Worm (Caenorhabditis elegans) whole organism, midembryonic: ENCODE results near the gene rpt-6.

Experiments used
- flt-1 ChIP-seq: fragments of 200-800 bp; sonication (Bioruptor generic); IDR thresholded peaks from 2 replicates; pipeline ENCODE4 v1.3.6; 2022; ENCODE audit warnings: missing genetic modification characterization, missing compliant biosample characterization
- klf-2 ChIP-seq: fragments of 200-800 bp; sonication (Bioruptor generic); conservative IDR thresholded peaks from 2 replicates; pipeline ENCODE4 v1.3.6; 2022; ENCODE audit warnings: missing genetic modification reagents, missing genetic modification characterization, missing compliant biosample characterization
- ref-1 ChIP-seq: fragments of 200-800 bp; sonication (Bioruptor generic); conservative IDR thresholded peaks from 2 replicates; pipeline ENCODE4 v1.3.6; 2022; ENCODE audit warnings: missing genetic modification reagents, missing genetic modification characterization, missing compliant biosample characterization
- ztf-23 ChIP-seq: fragments of 200-800 bp; sonication (Bioruptor generic); IDR thresholded peaks from 2 replicates; pipeline ENCODE4 v1.3.6; 2022; ENCODE audit warnings: missing genetic modification reagents, missing genetic modification characterization, missing compliant biosample characterization
- ztf-29 ChIP-seq: fragments of 200-800 bp; sonication (Bioruptor generic); IDR thresholded peaks from 2 replicates; pipeline ENCODE4 v1.3.6; 2022; ENCODE audit warnings: missing genetic modification reagents, missing genetic modification characterization, missing compliant biosample characterization

- TF ChIP-seq ref-1 (GFP tag; lab: Robert Waterston, UW) (no peak), klf-2 (GFP tag; lab: Robert Waterston, UW) (no peak), flt-1 (peak; percentile 66; the same call in 1 of the 2 replicates), ztf-29 (GFP tag; lab: Robert Waterston, UW) (no peak), ztf-23 (GFP tag; lab: Robert Waterston, UW) (no peak)
These were observed 3.2 kb upstream of the rpt-6 start, which contains the start of gene Y75B8A.33 for ce11 chrIII:12366989-12367557.
